Fruit fly (Drosophila melanogaster) whole organism, embryonic: ENCODE results near the gene Acp76A.

Source experiments
- CG10366 ChIP-seq: fragments of 200-800 bp; sonication (Bioruptor generic); IDR thresholded peaks from 2 replicates; pipeline ENCODE4 v1.3.6; 2022; ENCODE audit warnings: missing biosample characterization, missing genetic modification characterization
- CG11247 ChIP-seq: fragments of 200-800 bp; sonication (Bioruptor generic); IDR thresholded peaks from 2 replicates; pipeline ENCODE4 v1.3.6; 2022; ENCODE audit warnings: missing biosample characterization, missing genetic modification characterization
- CG11696 ChIP-seq: fragments of 200-800 bp; sonication (Bioruptor generic); IDR thresholded peaks from 2 replicates; pipeline ENCODE4 v1.3.6; 2022; ENCODE audit warnings: missing biosample characterization, missing genetic modification characterization
- CG12299 ChIP-seq: fragments of 200-800 bp; sonication (Bioruptor generic); optimal IDR thresholded peaks from 2 replicates; lab custom pipeline; 2018; ENCODE audit warnings: missing biosample characterization, mild to moderate bottlenecking, missing genetic modification characterization
- CG12942 ChIP-seq: fragments of 200-800 bp; sonication (Bioruptor generic); optimal IDR thresholded peaks from 3 replicates; lab custom pipeline; 2016; ENCODE audit warnings: missing biosample characterization, missing genetic modification characterization
- CG1529 ChIP-seq: fragments of 200-800 bp; sonication (Bioruptor generic); optimal IDR thresholded peaks from 3 replicates; lab custom pipeline; 2018; ENCODE audit warnings: missing biosample characterization, missing genetic modification characterization
- CG15479 ChIP-seq: fragments of 200-800 bp; sonication (Bioruptor generic); optimal IDR thresholded peaks from 3 replicates; lab custom pipeline; 2019; ENCODE audit warnings: missing biosample characterization, mild to moderate bottlenecking, missing genetic modification characterization, moderate library complexity
- CG1647 ChIP-seq: fragments of 200-800 bp; sonication (Bioruptor generic); optimal IDR thresholded peaks from 3 replicates; lab custom pipeline; 2016; ENCODE audit warnings: missing biosample characterization, missing genetic modification characterization
- CG16779 ChIP-seq: fragments of 200-800 bp; sonication (Bioruptor generic); IDR thresholded peaks from 2 replicates; pipeline ENCODE4 v1.3.6; 2022; ENCODE audit warnings: missing biosample characterization, missing genetic modification characterization
- CG18619 ChIP-seq: fragments of 200-800 bp; sonication (Bioruptor generic); optimal IDR thresholded peaks from 3 replicates; lab custom pipeline; 2017; ENCODE audit warnings: missing biosample characterization, mild to moderate bottlenecking, missing genetic modification characterization
- CG30431 ChIP-seq: fragments of 200-800 bp; sonication (Bioruptor generic); optimal IDR thresholded peaks from 2 replicates; lab custom pipeline; 2017; ENCODE audit warnings: missing biosample characterization, missing genetic modification characterization
- CG32532 ChIP-seq: fragments of 200-800 bp; sonication (Bioruptor generic); IDR thresholded peaks from 2 replicates; pipeline ENCODE4 v1.3.6; 2022; ENCODE audit warnings: missing biosample characterization, missing genetic modification characterization
- CG33213 ChIP-seq: fragments of 200-800 bp; sonication (Bioruptor generic); optimal IDR thresholded peaks from 3 replicates; lab custom pipeline; 2016; ENCODE audit warnings: missing biosample characterization, missing genetic modification characterization
- CG3995 ChIP-seq: fragments of 200-800 bp; sonication (Bioruptor generic); optimal IDR thresholded peaks from 3 replicates; lab custom pipeline; 2016; ENCODE audit warnings: missing biosample characterization, missing genetic modification characterization
- CG8944 ChIP-seq: fragments of 200-800 bp; sonication (Bioruptor generic); optimal IDR thresholded peaks from 3 replicates; lab custom pipeline; 2016; ENCODE audit warnings: missing biosample characterization, missing genetic modification characterization
- CG9727 ChIP-seq: fragments of 200-800 bp; sonication (Bioruptor generic); optimal IDR thresholded peaks from 3 replicates; lab custom pipeline; 2017; ENCODE audit warnings: missing biosample characterization, mild to moderate bottlenecking, missing genetic modification characterization
- CTCF ChIP-seq: fragments of 200-800 bp; sonication (Bioruptor generic); optimal IDR thresholded peaks from 2 replicates; lab custom pipeline; 2017; ENCODE audit warnings: missing biosample characterization, mild to moderate bottlenecking, missing genetic modification characterization, moderate library complexity
- CoRest ChIP-seq: fragments of 200-800 bp; sonication (Bioruptor generic); optimal IDR thresholded peaks from 3 replicates; lab custom pipeline; 2018; ENCODE audit warnings: missing biosample characterization, mild to moderate bottlenecking, missing genetic modification characterization, moderate library complexity
- Fer3 ChIP-seq: fragments of 200-800 bp; sonication (Bioruptor generic); optimal IDR thresholded peaks from 2 replicates; lab custom pipeline; 2018; ENCODE audit warnings: missing biosample characterization, mild to moderate bottlenecking, missing genetic modification characterization, moderate library complexity
- GATAe ChIP-seq: fragments of 200-800 bp; sonication (Bioruptor generic); conservative IDR thresholded peaks from 2 replicates; pipeline ENCODE4 v1.3.6; 2022; ENCODE audit warnings: missing biosample characterization, missing genetic modification characterization
- Gsc ChIP-seq: fragments of 200-800 bp; sonication (Bioruptor generic); IDR thresholded peaks from 2 replicates; pipeline ENCODE4 v1.3.6; 2022; ENCODE audit warnings: missing biosample characterization, missing genetic modification characterization
- H2.0 ChIP-seq: fragments of 200-800 bp; sonication (Bioruptor generic); IDR thresholded peaks from 2 replicates; pipeline ENCODE4 v1.3.6; 2022; ENCODE audit warnings: missing biosample characterization, missing genetic modification characterization
- HHEX ChIP-seq: fragments of 200-800 bp; sonication (Bioruptor generic); optimal IDR thresholded peaks from 3 replicates; lab custom pipeline; 2017; ENCODE audit warnings: missing biosample characterization, mild to moderate bottlenecking, missing genetic modification characterization, missing genetic modification reagents
- Hey ChIP-seq: fragments of 200-800 bp; sonication (Bioruptor generic); optimal IDR thresholded peaks from 3 replicates; lab custom pipeline; 2018; ENCODE audit warnings: missing biosample characterization, mild to moderate bottlenecking, missing genetic modification characterization
- HmgZ ChIP-seq: fragments of 200-800 bp; sonication (Bioruptor generic); optimal IDR thresholded peaks from 2 replicates; lab custom pipeline; 2018; ENCODE audit warnings: missing biosample characterization, mild to moderate bottlenecking, missing genetic modification characterization
- Lpt ChIP-seq: fragments of >200 bp; optimal IDR thresholded peaks from 2 replicates; lab custom pipeline; 2018; ENCODE audit warnings: missing biosample characterization, missing genetic modification characterization
- Mad ChIP-seq: fragments of 200-800 bp; sonication (Bioruptor generic); optimal IDR thresholded peaks from 2 replicates; lab custom pipeline; 2016; ENCODE audit warnings: missing biosample characterization, missing genetic modification characterization
- Mrtf ChIP-seq: fragments of 200-800 bp; sonication (Bioruptor generic); IDR thresholded peaks from 3 replicates; pipeline ENCODE4 v1.3.6; 2022; ENCODE audit warnings: missing biosample characterization, missing genetic modification characterization
- Neu2 ChIP-seq: fragments of 200-800 bp; sonication (Bioruptor generic); optimal IDR thresholded peaks from 3 replicates; lab custom pipeline; 2016; ENCODE audit warnings: missing biosample characterization, missing genetic modification characterization, borderline replicate concordance
- Optix ChIP-seq: fragments of 200-800 bp; sonication (Bioruptor generic); IDR thresholded peaks from 3 replicates; pipeline ENCODE4 v1.3.6; 2022; ENCODE audit warnings: missing biosample characterization, missing genetic modification characterization
- Scr ChIP-seq: fragments of 200-800 bp; sonication (Bioruptor generic); IDR thresholded peaks from 2 replicates; pipeline ENCODE4 v1.3.6; 2022; ENCODE audit warnings: missing biosample characterization, missing genetic modification characterization; ENCODE audit not compliant: partially characterized antibody
- Stat92E ChIP-seq, 3 experiments: fragments of >200 bp in 2 of 3; fragments of 200-800 bp in 1 of 3; sonication (Bioruptor generic) in 1 of 3; optimal IDR thresholded peaks; 2 replicates each; lab custom pipeline; 2017 to 2019; ENCODE audit warnings: missing biosample characterization in 3 of 3, missing genetic modification characterization in 3 of 3, mild to moderate bottlenecking in 1 of 3, moderate library complexity in 1 of 3
- ci ChIP-seq: fragments of 200-800 bp; sonication (Bioruptor generic); IDR thresholded peaks from 3 replicates; pipeline ENCODE4 v1.3.6; 2022; ENCODE audit warnings: missing biosample characterization, missing genetic modification characterization
- dimm ChIP-seq: fragments of 200-800 bp; sonication (Bioruptor generic); IDR thresholded peaks from 2 replicates; pipeline ENCODE4 v1.3.6; 2022; ENCODE audit warnings: missing biosample characterization, missing genetic modification characterization
- esg ChIP-seq: fragments of 200-800 bp; sonication (Bioruptor generic); conservative IDR thresholded peaks from 2 replicates; pipeline ENCODE4 v1.3.6; 2022; ENCODE audit warnings: missing biosample characterization, missing genetic modification characterization
- gfzf ChIP-seq: fragments of 200-800 bp; sonication (Bioruptor generic); optimal IDR thresholded peaks from 2 replicates; lab custom pipeline; 2016; ENCODE audit warnings: missing biosample characterization, mild to moderate bottlenecking, missing genetic modification characterization, moderate library complexity
- gsb ChIP-seq: fragments of 200-800 bp; sonication (Bioruptor generic); IDR thresholded peaks from 2 replicates; pipeline ENCODE4 v1.3.6; 2022; ENCODE audit warnings: missing biosample characterization, missing genetic modification characterization
- ham ChIP-seq: fragments of 200-800 bp; sonication (Bioruptor generic); IDR thresholded peaks from 2 replicates; pipeline ENCODE4 v1.3.6; 2022; ENCODE audit warnings: missing biosample characterization, missing genetic modification characterization
- insv ChIP-seq, 2 experiments: fragments of 200-800 bp; sonication (Bioruptor generic); optimal IDR thresholded peaks; 3 replicates each; lab custom pipeline; 2016 to 2018; ENCODE audit warnings: missing biosample characterization in 2 of 2, missing genetic modification characterization in 2 of 2
- kah ChIP-seq: fragments of 200-800 bp; sonication (Bioruptor generic); optimal IDR thresholded peaks from 2 replicates; lab custom pipeline; 2018; ENCODE audit warnings: missing biosample characterization, mild to moderate bottlenecking, missing genetic modification characterization
- lbe ChIP-seq: fragments of 200-800 bp; sonication (Bioruptor generic); optimal IDR thresholded peaks from 2 replicates; lab custom pipeline; 2016; ENCODE audit warnings: missing biosample characterization, mild to moderate bottlenecking, missing genetic modification characterization
- mam ChIP-seq: fragments of 200-800 bp; sonication (Bioruptor generic); optimal IDR thresholded peaks from 3 replicates; lab custom pipeline; 2016; ENCODE audit warnings: missing biosample characterization, missing genetic modification characterization
- mld ChIP-seq: fragments of 200-800 bp; sonication (Bioruptor generic); IDR thresholded peaks from 3 replicates; pipeline ENCODE4 v1.3.6; 2022; ENCODE audit warnings: missing biosample characterization, missing genetic modification characterization; ENCODE audit not compliant: partially characterized antibody
- nau ChIP-seq: fragments of 200-800 bp; sonication (Bioruptor generic); optimal IDR thresholded peaks from 3 replicates; lab custom pipeline; 2017; ENCODE audit warnings: missing biosample characterization, mild to moderate bottlenecking, missing genetic modification characterization, missing genetic modification reagents
- nerfin-2 ChIP-seq: fragments of 200-800 bp; sonication (Bioruptor generic); IDR thresholded peaks from 2 replicates; pipeline ENCODE4 v1.3.6; 2022; ENCODE audit warnings: missing biosample characterization, missing genetic modification characterization; ENCODE audit not compliant: partially characterized antibody
- oc ChIP-seq: fragments of 200-800 bp; sonication (Bioruptor generic); optimal IDR thresholded peaks from 2 replicates; lab custom pipeline; 2018; ENCODE audit warnings: missing biosample characterization, mild to moderate bottlenecking, missing genetic modification characterization, moderate library complexity
- onecut ChIP-seq: fragments of 200-800 bp; sonication (Bioruptor generic); IDR thresholded peaks from 2 replicates; pipeline ENCODE4 v1.3.6; 2022; ENCODE audit warnings: missing biosample characterization, missing genetic modification characterization
- otp ChIP-seq: fragments of 200-800 bp; sonication (Bioruptor generic); IDR thresholded peaks from 3 replicates; pipeline ENCODE4, ENCODE4 v1.3.6; 2022; ENCODE audit warnings: missing biosample characterization, missing genetic modification characterization
- pho ChIP-seq: fragments of 200-800 bp; sonication (Bioruptor generic); optimal IDR thresholded peaks from 2 replicates; lab custom pipeline; 2016; ENCODE audit warnings: missing biosample characterization, missing genetic modification characterization
- schlank ChIP-seq: fragments of 200-800 bp; sonication (Bioruptor generic); optimal IDR thresholded peaks from 2 replicates; lab custom pipeline; 2018; ENCODE audit warnings: missing biosample characterization, mild to moderate bottlenecking, missing genetic modification characterization
- sens-2 ChIP-seq: fragments of 200-800 bp; sonication (Bioruptor generic); IDR thresholded peaks from 2 replicates; pipeline ENCODE4 v1.3.6; 2022; ENCODE audit warnings: missing biosample characterization, missing genetic modification characterization
- slp2 ChIP-seq: fragments of 200-800 bp; sonication (Bioruptor generic); optimal IDR thresholded peaks from 2 replicates; lab custom pipeline; 2016; ENCODE audit warnings: missing biosample characterization, missing genetic modification characterization
- sqz ChIP-seq: fragments of 200-800 bp; sonication (Bioruptor generic); optimal IDR thresholded peaks from 3 replicates; lab custom pipeline; 2018; ENCODE audit warnings: missing biosample characterization, mild to moderate bottlenecking, missing genetic modification characterization
- tap ChIP-seq: fragments of 200-800 bp; optimal IDR thresholded peaks from 3 replicates; lab custom pipeline; 2019; ENCODE audit warnings: missing biosample characterization, mild to moderate bottlenecking, missing genetic modification characterization, moderate library complexity
- wdn ChIP-seq: fragments of 200-800 bp; sonication (Bioruptor generic); IDR thresholded peaks from 2 replicates; pipeline ENCODE4 v1.3.6; 2022; ENCODE audit warnings: missing biosample characterization, missing genetic modification characterization

Gene Acp76A

DNA sequence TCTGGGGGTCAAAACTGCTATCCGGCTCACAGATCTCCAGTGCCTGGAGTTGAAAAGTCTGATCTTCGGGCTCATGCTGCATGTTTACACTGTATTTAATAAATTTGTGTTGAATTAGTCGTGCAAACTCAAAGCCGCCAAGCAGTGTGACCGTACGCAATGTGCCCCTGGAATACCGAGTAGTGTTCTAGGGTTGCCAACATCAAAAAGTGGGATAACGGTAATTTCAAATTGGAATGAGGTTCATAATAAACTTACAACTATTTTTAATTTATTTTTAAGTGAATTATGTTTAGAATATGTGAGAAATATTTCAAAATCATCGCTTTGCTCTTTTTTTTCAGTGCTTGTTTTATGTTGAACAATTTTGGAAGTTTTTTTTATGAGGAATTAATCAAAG, 48.4 kb upstream of the Acp76A start, which contains the start of gene Gem2 (continued):
- no peak for TF ChIP-seq mam (GFP tag; lab: Kevin White, UChicago)
- no peak for TF ChIP-seq CG16779
- TF ChIP-seq Fer3 = no peak
- TF ChIP-seq otp (GFP tag; lab: Robert Waterston, UW) = no peak
- TF ChIP-seq oc = no peak
- TF ChIP-seq gfzf (GFP tag; lab: Kevin White, UChicago) = peak; percentile 83
- no peak for TF ChIP-seq GATAe (GFP tag; lab: Robert Waterston, UW)
- TF ChIP-seq CG11696 (GFP tag; lab: Robert Waterston, UW) = no peak
- no peak for TF ChIP-seq Scr (GFP tag; lab: Robert Waterston, UW)
- no peak for TF ChIP-seq slp2 (GFP tag; lab: Kevin White, UChicago)
- TF ChIP-seq dimm (GFP tag; lab: Robert Waterston, UW) = no peak
- no peak for TF ChIP-seq sqz (GFP tag; lab: Kevin White, UChicago)
- TF ChIP-seq CG1529 = no peak
- no peak for TF ChIP-seq ci (GFP tag; lab: Robert Waterston, UW)
- no peak for TF ChIP-seq nerfin-2 (GFP tag; lab: Robert Waterston, UW)
- TF ChIP-seq Lpt (GFP tag; lab: Kevin White, UChicago) = no peak
- no peak for TF ChIP-seq CG32532
- TF ChIP-seq CG12299 = no peak
- TF ChIP-seq esg (GFP tag; lab: Robert Waterston, UW) = no peak
- TF ChIP-seq tap = no peak
- no peak for TF ChIP-seq Hey (tag; lab: Kevin White, UChicago)
- TF ChIP-seq CG12942 (GFP tag; lab: Kevin White, UChicago) = no peak
- TF ChIP-seq CG18619 (GFP tag; lab: Kevin White, UChicago) = no peak
- no peak for TF ChIP-seq kah (GFP tag; lab: Kevin White, UChicago)
- TF ChIP-seq HmgZ = peak; percentile 41
- TF ChIP-seq CG1647 (GFP tag; lab: Kevin White, UChicago) = no peak
- no peak for TF ChIP-seq sens-2 (GFP tag; lab: Robert Waterston, UW)
- TF ChIP-seq Gsc (GFP tag; lab: Robert Waterston, UW) = no peak
- no peak for TF ChIP-seq Mad (GFP tag; lab: Kevin White, UChicago)
- TF ChIP-seq ham (GFP tag; lab: Robert Waterston, UW) = no peak
- peak; percentile 21 for TF ChIP-seq CG33213 (GFP tag; lab: Kevin White, UChicago)
- no peak for TF ChIP-seq Neu2 (GFP tag; lab: Kevin White, UChicago)
- no peak for TF ChIP-seq insv (GFP tag; optimal IDR thresholded peaks at IDR 0.05; lab: Kevin White, UChicago)
- 0 out of 2 replicates have a peak, but pooled peaks have one; percentile 6 for TF ChIP-seq onecut (GFP tag; lab: Robert Waterston, UW)
- TF ChIP-seq CG15479 = no peak
- TF ChIP-seq schlank (tag; lab: Kevin White, UChicago) = no peak
- TF ChIP-seq gsb (GFP tag; lab: Robert Waterston, UW) = no peak
- TF ChIP-seq Stat92E (GFP tag; optimal IDR thresholded peaks at IDR 0.05; lab: Kevin White, UChicago) = no peak
- no peak for TF ChIP-seq Optix
- TF ChIP-seq CG11247 = no peak
- no peak for TF ChIP-seq nau (GFP tag; lab: Kevin White, UChicago)
- peak; percentile 41 for TF ChIP-seq CoRest (tag; lab: Kevin White, UChicago)

- TF ChIP-seq CG30431 (GFP tag; lab: Kevin White, UChicago) (peak; percentile 64), CTCF (no peak), H2.0 (peak; percentile 77), CG1647 (GFP tag; lab: Kevin White, UChicago) (no peak), CG3995 (GFP tag; lab: Kevin White, UChicago) (peak; percentile 83), CG10366 (GFP tag; lab: Robert Waterston, UW) (peak; percentile 62; the same call in 1 of the 2 replicates), Mrtf (0 out of 3 replicates have a peak, but pooled peaks have one; percentile 30), mld (GFP tag; lab: Robert Waterston, UW) (no peak), wdn (GFP tag; lab: Robert Waterston, UW) (no peak), CG8944 (peak; percentile 18), lbe (peak; percentile 56), pho (GFP tag; lab: Kevin White, UChicago) (no peak), CG9727 (GFP tag; lab: Kevin White, UChicago) (peak; percentile 62), HHEX (GFP tag; lab: Kevin White, UChicago) (peak; percentile 26)
These were observed 45.8 kb upstream of the Acp76A start, which contains the start of the genes Naxd and CG14079 for dm6 chr3L:19097665-19098082. Gene Naxd, minus strand, starts transcription at chr3L:19097709. Gene CG14079, plus strand, starts transcription at chr3L:19097999.
